Fruit fly (Drosophila melanogaster) whole organism, embryonic: Measurements from ENCODE around the gene CG34325.

ENCODE experiments used
- B-H2 ChIP-seq: fragments of 200-800 bp; sonication (Bioruptor generic); optimal IDR thresholded peaks from 2 replicates; lab custom pipeline; 2018; ENCODE audit warnings: missing biosample characterization, mild to moderate bottlenecking, missing genetic modification characterization
- CG10543 ChIP-seq: fragments of 200-800 bp; sonication (Bioruptor generic); optimal IDR thresholded peaks from 3 replicates; lab custom pipeline; 2017; ENCODE audit warnings: missing biosample characterization, mild to moderate bottlenecking, missing genetic modification characterization, moderate library complexity
- CG11504 ChIP-seq: fragments of 200-800 bp; sonication (Bioruptor generic); optimal IDR thresholded peaks from 3 replicates; lab custom pipeline; 2019; ENCODE audit warnings: missing biosample characterization, mild to moderate bottlenecking, missing genetic modification characterization, moderate library complexity
- CG12219 ChIP-seq: fragments of 200-800 bp; sonication (Bioruptor generic); optimal IDR thresholded peaks from 3 replicates; lab custom pipeline; 2018; ENCODE audit warnings: missing biosample characterization, mild to moderate bottlenecking, missing genetic modification characterization
- CG1233 ChIP-seq: fragments of 200-800 bp; sonication (Bioruptor generic); optimal IDR thresholded peaks from 4 replicates; lab custom pipeline; 2018; ENCODE audit warnings: missing biosample characterization, mild to moderate bottlenecking, missing genetic modification characterization
- CG14441 ChIP-seq: fragments of 200-800 bp; sonication (Bioruptor generic); IDR thresholded peaks from 2 replicates; pipeline ENCODE4 v1.3.6; 2022; ENCODE audit warnings: missing biosample characterization, missing genetic modification characterization
- CG17612 ChIP-seq: fragments of 200-800 bp; sonication (Bioruptor generic); IDR thresholded peaks from 2 replicates; pipeline ENCODE4 v1.3.6; 2022; ENCODE audit warnings: missing biosample characterization, missing genetic modification characterization
- CG18262 ChIP-seq: fragments of 200-800 bp; optimal IDR thresholded peaks from 3 replicates; lab custom pipeline; 2019; ENCODE audit warnings: missing biosample characterization, mild to moderate bottlenecking, missing genetic modification characterization, moderate library complexity
- CG2120 ChIP-seq: fragments of 200-800 bp; sonication (Bioruptor generic); optimal IDR thresholded peaks from 3 replicates; lab custom pipeline; 2016; ENCODE audit warnings: missing biosample characterization, missing genetic modification characterization
- CG2875 ChIP-seq: fragments of 200-800 bp; sonication (Bioruptor generic); optimal IDR thresholded peaks from 2 replicates; lab custom pipeline; 2017; ENCODE audit warnings: missing biosample characterization, mild to moderate bottlenecking, missing genetic modification characterization, missing genetic modification reagents
- CG31441 ChIP-seq: fragments of 200-800 bp; sonication (Bioruptor generic); IDR thresholded peaks from 2 replicates; pipeline ENCODE4 v1.3.6; 2022; ENCODE audit warnings: missing biosample characterization, missing genetic modification characterization
- CG3838 ChIP-seq: fragments of 200-800 bp; sonication (Bioruptor generic); optimal IDR thresholded peaks from 3 replicates; lab custom pipeline; 2016; ENCODE audit warnings: missing biosample characterization, missing genetic modification characterization
- CG3847 ChIP-seq: fragments of 200-800 bp; sonication (Bioruptor generic); IDR thresholded peaks from 2 replicates; pipeline ENCODE4 v1.3.6; 2022; ENCODE audit warnings: missing biosample characterization, missing genetic modification characterization
- CG6272 ChIP-seq: fragments of 200-800 bp; sonication (Bioruptor generic); IDR thresholded peaks from 2 replicates; pipeline ENCODE4 v1.3.6; 2022; ENCODE audit warnings: missing biosample characterization, missing genetic modification characterization
- CG7839 ChIP-seq: fragments of 200-800 bp; sonication (Bioruptor generic); optimal IDR thresholded peaks from 3 replicates; lab custom pipeline; 2018; ENCODE audit warnings: missing biosample characterization, mild to moderate bottlenecking, missing genetic modification characterization, moderate library complexity
- CG8944 ChIP-seq: fragments of 200-800 bp; sonication (Bioruptor generic); optimal IDR thresholded peaks from 3 replicates; lab custom pipeline; 2016; ENCODE audit warnings: missing biosample characterization, missing genetic modification characterization
- CoRest ChIP-seq: fragments of 200-800 bp; sonication (Bioruptor generic); optimal IDR thresholded peaks from 3 replicates; lab custom pipeline; 2018; ENCODE audit warnings: missing biosample characterization, mild to moderate bottlenecking, missing genetic modification characterization, moderate library complexity
- Drgx ChIP-seq: fragments of 200-800 bp; sonication (Bioruptor generic); IDR thresholded peaks from 2 replicates; pipeline ENCODE4 v1.3.6; 2022; ENCODE audit warnings: missing biosample characterization, missing genetic modification characterization
- E2f2 ChIP-seq: fragments of 200-800 bp; sonication (Bioruptor generic); IDR thresholded peaks from 2 replicates; pipeline ENCODE4 v1.3.6; 2022; ENCODE audit warnings: missing biosample characterization, missing genetic modification characterization
- Eip74EF ChIP-seq, 2 experiments: fragments of 200-800 bp in 1 of 2; fragments of >200 bp in 1 of 2; sonication (Bioruptor generic) in 1 of 2; optimal IDR thresholded peaks; 2 replicates each; lab custom pipeline; 2017 to 2019; ENCODE audit warnings: missing biosample characterization in 2 of 2, missing genetic modification characterization in 2 of 2, mild to moderate bottlenecking in 1 of 2, moderate library complexity in 1 of 2
- Ets65A ChIP-seq: fragments of 200-800 bp; sonication (Bioruptor generic); peaks from one replicate; lab custom pipeline; 2016; ENCODE audit warnings: missing biosample characterization, missing genetic modification characterization
- Fer3 ChIP-seq: fragments of 200-800 bp; sonication (Bioruptor generic); optimal IDR thresholded peaks from 2 replicates; lab custom pipeline; 2018; ENCODE audit warnings: missing biosample characterization, mild to moderate bottlenecking, missing genetic modification characterization, moderate library complexity
- GATAe ChIP-seq: fragments of 200-800 bp; sonication (Bioruptor generic); conservative IDR thresholded peaks from 2 replicates; pipeline ENCODE4 v1.3.6; 2022; ENCODE audit warnings: missing biosample characterization, missing genetic modification characterization
- H2.0 ChIP-seq: fragments of 200-800 bp; sonication (Bioruptor generic); IDR thresholded peaks from 2 replicates; pipeline ENCODE4 v1.3.6; 2022; ENCODE audit warnings: missing biosample characterization, missing genetic modification characterization
- HmgD ChIP-seq: fragments of 200-800 bp; sonication (Bioruptor generic); optimal IDR thresholded peaks from 3 replicates; lab custom pipeline; 2016; ENCODE audit warnings: missing biosample characterization, missing genetic modification characterization
- Hr51 ChIP-seq, 2 experiments: fragments of 200-800 bp; sonication (Bioruptor generic); optimal IDR thresholded peaks; 2 replicates in 1 of 2; 3 replicates in 1 of 2; lab custom pipeline; 2016 to 2018; ENCODE audit warnings: missing biosample characterization in 2 of 2, missing genetic modification characterization in 2 of 2, mild to moderate bottlenecking in 1 of 2, moderate library complexity in 1 of 2
- MBD-R2 ChIP-seq: fragments of 200-800 bp; sonication (Bioruptor generic); IDR thresholded peaks from 2 replicates; pipeline ENCODE4 v1.3.6; 2022; ENCODE audit warnings: missing biosample characterization, missing genetic modification characterization
- Med ChIP-seq: fragments of 200-800 bp; sonication (Bioruptor generic); peaks from one replicate; lab custom pipeline; 2016; ENCODE audit warnings: missing biosample characterization, missing genetic modification characterization, mild to moderate bottlenecking, inconsistent platforms, moderate library complexity
- Mes4 ChIP-seq: fragments of 200-800 bp; sonication (Bioruptor generic); optimal IDR thresholded peaks from 2 replicates; lab custom pipeline; 2016; ENCODE audit warnings: missing biosample characterization, missing genetic modification characterization
- Nf-YB ChIP-seq: fragments of 200-800 bp; sonication (Bioruptor generic); optimal IDR thresholded peaks from 3 replicates; lab custom pipeline; 2019; ENCODE audit warnings: missing biosample characterization, mild to moderate bottlenecking, missing genetic modification characterization, moderate library complexity
- Pdp1 ChIP-seq, 2 experiments: fragments of 200-800 bp; sonication (Bioruptor generic); optimal IDR thresholded peaks; 3 replicates each; lab custom pipeline; 2016; ENCODE audit warnings: missing biosample characterization in 2 of 2, missing genetic modification characterization in 2 of 2, mild to moderate bottlenecking in 1 of 2, moderate library complexity in 1 of 2
- Sox100B ChIP-seq: fragments of 200-800 bp; sonication (Bioruptor generic); optimal IDR thresholded peaks from 3 replicates; lab custom pipeline; 2018; ENCODE audit warnings: missing biosample characterization, mild to moderate bottlenecking, missing genetic modification characterization
- Sox102F ChIP-seq: fragments of 200-800 bp; sonication (Bioruptor generic); optimal IDR thresholded peaks from 2 replicates; lab custom pipeline; 2018; ENCODE audit warnings: missing biosample characterization, mild to moderate bottlenecking, missing genetic modification characterization, moderate library complexity
- ara ChIP-seq: fragments of 200-800 bp; sonication (Bioruptor generic); IDR thresholded peaks from 2 replicates; pipeline ENCODE4 v1.3.6; 2022; ENCODE audit warnings: missing biosample characterization, missing genetic modification characterization
- cas ChIP-seq: fragments of 200-800 bp; sonication (Bioruptor generic); IDR thresholded peaks from 2 replicates; pipeline ENCODE4 v1.3.6; 2022; ENCODE audit warnings: missing biosample characterization, missing genetic modification characterization
- cwo ChIP-seq: fragments of 200-800 bp; sonication (Bioruptor generic); optimal IDR thresholded peaks from 3 replicates; lab custom pipeline; 2017; ENCODE audit warnings: missing biosample characterization, missing genetic modification characterization, mild to moderate bottlenecking, moderate library complexity, missing genetic modification reagents
- eve ChIP-seq, 2 experiments: fragments of >200 bp; optimal IDR thresholded peaks; 2 replicates each; lab custom pipeline; 2017; ENCODE audit warnings: missing biosample characterization in 2 of 2, missing genetic modification characterization in 2 of 2
- gem ChIP-seq: fragments of 200-800 bp; sonication (Bioruptor generic); optimal IDR thresholded peaks from 2 replicates; lab custom pipeline; 2019; ENCODE audit warnings: missing biosample characterization, mild to moderate bottlenecking, missing genetic modification characterization, moderate library complexity
- grau ChIP-seq: fragments of 200-800 bp; optimal IDR thresholded peaks from 3 replicates; lab custom pipeline; 2019; ENCODE audit warnings: missing biosample characterization, mild to moderate bottlenecking, missing genetic modification characterization, moderate library complexity
- knrl ChIP-seq: fragments of 200-800 bp; sonication (Bioruptor generic); IDR thresholded peaks from 3 replicates; pipeline ENCODE4 v1.3.6; 2022; ENCODE audit warnings: missing biosample characterization, missing genetic modification characterization; ENCODE audit not compliant: partially characterized antibody
- lov ChIP-seq, 2 experiments: fragments of 200-800 bp in 1 of 2; fragments of >200 bp in 1 of 2; sonication (Bioruptor generic) in 1 of 2; IDR thresholded peaks in 1 of 2; optimal IDR thresholded peaks in 1 of 2; 2 replicates in 1 of 2; 3 replicates in 1 of 2; pipeline versions ENCODE4 v1.3.6 to Lab custom; 2017 to 2022; ENCODE audit warnings: missing biosample characterization in 1 of 2, missing genetic modification characterization in 1 of 2
- sens ChIP-seq: fragments of 200-800 bp; sonication (Bioruptor generic); peaks from one replicate; lab custom pipeline; 2016; ENCODE audit warnings: missing biosample characterization, missing genetic modification characterization
- tna ChIP-seq: fragments of 200-800 bp; sonication (Bioruptor generic); IDR thresholded peaks from 2 replicates; pipeline ENCODE4 v1.3.6; 2022; ENCODE audit warnings: missing biosample characterization, missing genetic modification characterization; ENCODE audit not compliant: partially characterized antibody
- toy ChIP-seq: fragments of 200-800 bp; sonication (Bioruptor generic); IDR thresholded peaks from 2 replicates; pipeline ENCODE4 v1.3.6; 2022; ENCODE audit warnings: missing biosample characterization, missing genetic modification characterization
- zfh1 ChIP-seq: fragments of 200-800 bp; sonication (Bioruptor generic); IDR thresholded peaks from 3 replicates; pipeline ENCODE4 v1.3.6; 2022; ENCODE audit warnings: missing biosample characterization, missing genetic modification characterization
- zfh2 ChIP-seq: fragments of 200-800 bp; sonication (Bioruptor generic); optimal IDR thresholded peaks from 2 replicates; lab custom pipeline; 2016; ENCODE audit warnings: missing biosample characterization, missing genetic modification characterization

CG34325 gene

dm6 chrX:16766868-16767431, 45.7 kb upstream of the CG34325 start (continued):
- TF ChIP-seq cas (GFP tag; lab: Robert Waterston, UW): no peak
- TF ChIP-seq Mes4: no peak

dm6 chrX:16765809-16766208, 44.6 kb upstream of the CG34325 start:
- TF ChIP-seq sens (GFP tag; lab: Kevin White, UChicago) (peak; percentile 43), Hr51 (GFP tag; optimal IDR thresholded peaks at IDR 0.05; lab: Kevin White, UChicago) (peak in 1 of 2 experiments; percentile 14), CG11504 (tag; lab: Kevin White, UChicago) (peak; percentile 23), Drgx (GFP tag; lab: Robert Waterston, UW) (peak; percentile 39; the same call in 1 of the 2 replicates), CG1233 (GFP tag; lab: Kevin White, UChicago) (no peak), CG12219 (GFP tag; lab: Kevin White, UChicago) (no peak), cwo (GFP tag; lab: Kevin White, UChicago) (no peak), Sox102F (GFP tag; lab: Kevin White, UChicago) (peak; percentile 8), Pdp1 (GFP tag; optimal IDR thresholded peaks at IDR 0.05; lab: Kevin White, UChicago) (peak in 1 of 2 experiments; percentile 4), gem (tag; lab: Kevin White, UChicago) (peak; percentile 28)
- TF ChIP-seq, all 482 proteins: peak for 7

- TF ChIP-seq knrl (GFP tag; lab: Robert Waterston, UW) (no peak), CG8944 (GFP tag; lab: Kevin White, UChicago) (no peak), gem (tag; lab: Kevin White, UChicago) (peak; percentile 12), CG3847 (GFP tag; lab: Robert Waterston, UW) (no peak), CG7839 (peak; percentile 18), CG18262 (peak; percentile 6), CG17612 (no peak), Sox100B (GFP tag; lab: Kevin White, UChicago) (no peak), zfh1 (0 out of 3 replicates have a peak, but pooled peaks have one; percentile 13), CG2120 (GFP tag; lab: Kevin White, UChicago) (no peak), GATAe (no peak), B-H2 (GFP tag; lab: Kevin White, UChicago) (no peak), CG3838 (GFP tag; lab: Kevin White, UChicago) (no peak), HmgD (no peak), lov (optimal IDR thresholded peaks at IDR 0.05; lab: Kevin White, UChicago) (no peak), lov (GFP tag; IDR thresholded peaks at IDR 0.05; lab: Robert Waterston, UW) (no peak), E2f2 (no peak), MBD-R2 (GFP tag; lab: Robert Waterston, UW) (no peak), Med (GFP tag; lab: Kevin White, UChicago) (peak; percentile 80), Ets65A (GFP tag; lab: Kevin White, UChicago) (peak; percentile 60), Fer3 (tag; lab: Kevin White, UChicago) (no peak), Eip74EF (GFP tag; optimal IDR thresholded peaks at IDR 0.05; lab: Kevin White, UChicago) (no peak), CG14441 (GFP tag; lab: Robert Waterston, UW) (no peak), CoRest (tag; lab: Kevin White, UChicago) (no peak), CG11504 (tag; lab: Kevin White, UChicago) (peak; percentile 14), tna (no peak), CG2875 (GFP tag; lab: Kevin White, UChicago) (no peak), Nf-YB (GFP tag; lab: Kevin White, UChicago) (no peak), CG10543 (GFP tag; lab: Kevin White, UChicago) (no peak), cas (GFP tag; lab: Robert Waterston, UW) (no peak), ara (no peak), grau (tag; lab: Kevin White, UChicago) (peak; percentile 3), CG6272 (GFP tag; lab: Robert Waterston, UW) (no peak), eve (GFP tag; optimal IDR thresholded peaks at IDR 0.05; lab: Kevin White, UChicago) (no peak), H2.0 (no peak), toy (no peak), zfh2 (GFP tag; lab: Kevin White, UChicago) (no peak), CG31441 (GFP tag; lab: Robert Waterston, UW) (peak; percentile 35; the same call in 1 of the 2 replicates)
Measured at dm6 chrX:16764955-16765354, 43.7 kb upstream of the CG34325 start.
